Worm (Caenorhabditis elegans) whole organism, L1 larva: Measurements from ENCODE around the gene tag-10.

Source experiments
- C04F5.9 ChIP-seq: sonication (generic microtip); optimal IDR thresholded peaks from 2 replicates; lab custom pipeline; 2016; ENCODE audit warnings: missing genetic modification characterization, missing compliant biosample characterization
- C16A3.4 ChIP-seq: fragments of 150-350 bp; optimal IDR thresholded peaks from 2 replicates; lab custom pipeline; 2014; ENCODE audit warnings: missing biosample characterization, missing genetic modification characterization
- C34B4.2 ChIP-seq: sonication (generic microtip); optimal IDR thresholded peaks from 2 replicates; lab custom pipeline; 2017; ENCODE audit warnings: mild to moderate bottlenecking, missing genetic modification characterization, missing compliant biosample characterization
- F16B12.6 ChIP-seq: fragments of 150-350 bp; optimal IDR thresholded peaks from 2 replicates; lab custom pipeline; 2014; ENCODE audit warnings: missing biosample characterization, missing genetic modification characterization
- Y116A8C.19 ChIP-seq: sonication (generic microtip); optimal IDR thresholded peaks from 2 replicates; lab custom pipeline; 2016; ENCODE audit warnings: missing compliant biosample characterization, missing genetic modification characterization, borderline replicate concordance
- aha-1 ChIP-seq: fragments of 150-350 bp; optimal IDR thresholded peaks from 2 replicates; lab custom pipeline; 2014; ENCODE audit warnings: missing biosample characterization, missing genetic modification characterization
- alr-1 ChIP-seq: fragments of 200-800 bp; sonication (Bioruptor generic); optimal IDR thresholded peaks from 2 replicates; lab custom pipeline; 2018; ENCODE audit warnings: borderline replicate concordance, mild to moderate bottlenecking, missing genetic modification characterization, missing compliant biosample characterization
- blmp-1 ChIP-seq: fragments of 150-350 bp; optimal IDR thresholded peaks from 2 replicates; lab custom pipeline; 2014; ENCODE audit warnings: missing biosample characterization, missing genetic modification characterization
- ceh-63 ChIP-seq: fragments of 200-800 bp; sonication (Bioruptor generic); optimal IDR thresholded peaks from 2 replicates; lab custom pipeline; 2018; ENCODE audit warnings: mild to moderate bottlenecking, missing genetic modification characterization, missing compliant biosample characterization
- ceh-82 ChIP-seq, 3 experiments: fragments of 150-350 bp in 1 of 3; sonication (generic microtip) in 2 of 3; optimal IDR thresholded peaks; 2 replicates each; lab custom pipeline; 2014 to 2017; ENCODE audit warnings: missing biosample characterization in 3 of 3, missing genetic modification characterization in 3 of 3
- ceh-88 ChIP-seq: fragments of 200-800 bp; sonication (Bioruptor generic); IDR thresholded peaks from 2 replicates; pipeline ENCODE4 v1.3.6; 2022; ENCODE audit warnings: missing genetic modification characterization, missing compliant biosample characterization
- ceh-90 ChIP-seq: sonication (generic microtip); optimal IDR thresholded peaks from 2 replicates; lab custom pipeline; 2016; ENCODE audit warnings: missing genetic modification characterization, missing compliant biosample characterization
- ces-1 ChIP-seq: fragments of 150-350 bp; optimal IDR thresholded peaks from 2 replicates; lab custom pipeline; 2014; ENCODE audit warnings: missing biosample characterization, missing genetic modification reagents, missing genetic modification characterization
- dpl-1 ChIP-seq, 3 experiments: fragments of 150-350 bp in 2 of 3; sonication (generic microtip) in 1 of 3; optimal IDR thresholded peaks; 2 replicates each; lab custom pipeline; 2014 to 2017; ENCODE audit warnings: missing biosample characterization in 3 of 3, missing genetic modification characterization in 3 of 3, missing genetic modification reagents in 3 of 3
- dsc-1 ChIP-seq: sonication (generic microtip); optimal IDR thresholded peaks from 2 replicates; lab custom pipeline; 2016; ENCODE audit warnings: mild to moderate bottlenecking, missing genetic modification characterization, missing compliant biosample characterization
- efl-3 ChIP-seq: fragments of 200-800 bp; sonication (Bioruptor generic); optimal IDR thresholded peaks from 2 replicates; lab custom pipeline; 2018; ENCODE audit warnings: mild to moderate bottlenecking, missing genetic modification characterization, missing compliant biosample characterization
- ets-5 ChIP-seq: fragments of 200-800 bp; sonication (Bioruptor generic); IDR thresholded peaks from 2 replicates; pipeline ENCODE4 v1.3.6; 2022; ENCODE audit warnings: missing genetic modification characterization, missing compliant biosample characterization
- fkh-10 ChIP-seq: sonication (generic microtip); optimal IDR thresholded peaks from 2 replicates; lab custom pipeline; 2017; ENCODE audit warnings: missing biosample characterization, missing genetic modification reagents, missing genetic modification characterization
- fkh-8 ChIP-seq: sonication (generic microtip); optimal IDR thresholded peaks from 2 replicates; lab custom pipeline; 2016; ENCODE audit warnings: mild to moderate bottlenecking, missing genetic modification characterization, missing compliant biosample characterization
- fos-1 ChIP-seq: fragments of 150-350 bp; optimal IDR thresholded peaks from 2 replicates; lab custom pipeline; 2014; ENCODE audit warnings: missing biosample characterization, missing genetic modification characterization
- grh-1 ChIP-seq: fragments of 200-800 bp; sonication (Bioruptor generic); IDR thresholded peaks from 2 replicates; pipeline ENCODE4 v1.3.6; 2022; ENCODE audit warnings: missing genetic modification reagents, missing genetic modification characterization, missing compliant biosample characterization
- hpl-2 ChIP-seq: fragments of 150-350 bp; optimal IDR thresholded peaks from 2 replicates; lab custom pipeline; 2014; ENCODE audit warnings: missing biosample characterization, missing genetic modification reagents, missing genetic modification characterization
- isw-1 ChIP-seq: fragments of 200-800 bp; sonication (Bioruptor generic); IDR thresholded peaks from 2 replicates; pipeline ENCODE4 v1.3.6; 2022; ENCODE audit warnings: missing genetic modification characterization, missing compliant biosample characterization
- jun-1 ChIP-seq: fragments of 150-350 bp; optimal IDR thresholded peaks from 2 replicates; lab custom pipeline; 2014; ENCODE audit warnings: missing biosample characterization, missing genetic modification reagents, missing genetic modification characterization
- lin-13 ChIP-seq: fragments of 150-350 bp; optimal IDR thresholded peaks from 2 replicates; lab custom pipeline; 2014; ENCODE audit warnings: missing biosample characterization, missing genetic modification reagents, missing genetic modification characterization
- lin-15B ChIP-seq: fragments of 150-350 bp; sonication (generic microtip); optimal IDR thresholded peaks from 3 replicates; lab custom pipeline; 2014; ENCODE audit warnings: missing biosample characterization, missing genetic modification characterization
- lin-39 ChIP-seq: fragments of 150-350 bp; optimal IDR thresholded peaks from 2 replicates; lab custom pipeline; 2014; ENCODE audit warnings: missing biosample characterization, missing genetic modification reagents, missing genetic modification characterization
- lir-3 ChIP-seq: sonication (generic microtip); optimal IDR thresholded peaks from 2 replicates; lab custom pipeline; 2016; ENCODE audit warnings: mild to moderate bottlenecking, missing genetic modification characterization, moderate library complexity, missing compliant biosample characterization; ENCODE audit not compliant: poor library complexity
- lsy-2 ChIP-seq, 2 experiments: fragments of 150-350 bp; optimal IDR thresholded peaks; 2 replicates each; lab custom pipeline; 2014; ENCODE audit warnings: missing biosample characterization in 2 of 2, missing genetic modification characterization in 2 of 2
- mdl-1 ChIP-seq, 2 experiments: fragments of 150-350 bp; optimal IDR thresholded peaks; 2 replicates each; lab custom pipeline; 2014 to 2017; ENCODE audit warnings: missing biosample characterization in 2 of 2, missing genetic modification characterization in 2 of 2, inconsistent platforms in 1 of 2
- mef-2 ChIP-seq: fragments of 150-350 bp; optimal IDR thresholded peaks from 2 replicates; lab custom pipeline; 2014; ENCODE audit warnings: missing biosample characterization, missing genetic modification characterization
- mep-1 ChIP-seq: fragments of 150-350 bp; optimal IDR thresholded peaks from 2 replicates; lab custom pipeline; 2014; ENCODE audit warnings: missing biosample characterization, missing genetic modification characterization
- nhr-12 ChIP-seq: sonication (generic microtip); optimal IDR thresholded peaks from 2 replicates; lab custom pipeline; 2017; ENCODE audit warnings: missing biosample characterization, missing genetic modification characterization
- nhr-19 ChIP-seq: fragments of 200-800 bp; sonication (Bioruptor generic); conservative IDR thresholded peaks from 2 replicates; pipeline ENCODE4 v1.3.6; 2022; ENCODE audit warnings: missing genetic modification characterization, missing compliant biosample characterization
- nhr-20 ChIP-seq: sonication (generic microtip); optimal IDR thresholded peaks from 2 replicates; lab custom pipeline; 2016; ENCODE audit warnings: mild to moderate bottlenecking, missing genetic modification characterization, missing compliant biosample characterization
- nhr-28 ChIP-seq: fragments of 150-350 bp; optimal IDR thresholded peaks from 2 replicates; lab custom pipeline; 2014; ENCODE audit warnings: missing biosample characterization, missing genetic modification characterization
- nhr-71 ChIP-seq: sonication (generic microtip); optimal IDR thresholded peaks from 2 replicates; lab custom pipeline; 2016; ENCODE audit warnings: mild to moderate bottlenecking, missing genetic modification characterization, moderate library complexity, missing compliant biosample characterization
- nhr-76 ChIP-seq: sonication (generic microtip); optimal IDR thresholded peaks from 2 replicates; lab custom pipeline; 2017; ENCODE audit warnings: missing biosample characterization, missing genetic modification characterization
- nhr-84 ChIP-seq: sonication (generic microtip); optimal IDR thresholded peaks from 2 replicates; lab custom pipeline; 2017; ENCODE audit warnings: missing biosample characterization, missing genetic modification characterization
- nhr-85 ChIP-seq: sonication (generic microtip); peaks from one replicate; lab custom pipeline; 2016; ENCODE audit warnings: missing genetic modification characterization, inconsistent platforms, missing compliant biosample characterization
- pqm-1 ChIP-seq: sonication (generic microtip); optimal IDR thresholded peaks from 3 replicates; lab custom pipeline; 2017; ENCODE audit warnings: missing biosample characterization, missing genetic modification characterization
- rnt-1 ChIP-seq: sonication (generic microtip); optimal IDR thresholded peaks from 2 replicates; lab custom pipeline; 2016; ENCODE audit warnings: mild to moderate bottlenecking, missing genetic modification characterization, moderate library complexity, missing compliant biosample characterization
- skn-1 ChIP-seq: fragments of 150-350 bp; optimal IDR thresholded peaks from 2 replicates; lab custom pipeline; 2014; ENCODE audit warnings: missing biosample characterization, missing genetic modification characterization
- sox-4 ChIP-seq: sonication (generic microtip); optimal IDR thresholded peaks from 2 replicates; lab custom pipeline; 2016; ENCODE audit warnings: missing genetic modification characterization, missing compliant biosample characterization
- sptf-1 ChIP-seq: fragments of 150-350 bp; optimal IDR thresholded peaks from 2 replicates; lab custom pipeline; 2014; ENCODE audit warnings: missing biosample characterization, missing genetic modification characterization
- swsn-7 ChIP-seq: sonication (generic microtip); optimal IDR thresholded peaks from 2 replicates; lab custom pipeline; 2016; ENCODE audit warnings: missing genetic modification characterization, missing compliant biosample characterization
- tbx-2 ChIP-seq: sonication (generic microtip); optimal IDR thresholded peaks from 2 replicates; lab custom pipeline; 2016; ENCODE audit warnings: missing genetic modification characterization, missing compliant biosample characterization
- tlp-1 ChIP-seq: fragments of 150-350 bp; optimal IDR thresholded peaks from 2 replicates; lab custom pipeline; 2014; ENCODE audit warnings: missing biosample characterization, missing genetic modification characterization
- unc-86 ChIP-seq: sonication (generic microtip); optimal IDR thresholded peaks from 2 replicates; lab custom pipeline; 2016; ENCODE audit warnings: missing genetic modification characterization, missing compliant biosample characterization
- unc-98 ChIP-seq: fragments of 200-800 bp; sonication (Bioruptor generic); IDR thresholded peaks from 2 replicates; pipeline ENCODE4 v1.3.6; 2022; ENCODE audit warnings: missing genetic modification characterization, missing compliant biosample characterization
- zag-1 ChIP-seq: fragments of 150-350 bp; optimal IDR thresholded peaks from 2 replicates; lab custom pipeline; 2014; ENCODE audit warnings: missing biosample characterization, missing genetic modification characterization

The tag-10 gene

ce11 chrII:13595279-13595678, 37.1 kb upstream of the tag-10 start:
- TF ChIP-seq nhr-76 (tag; lab: Kevin White, UChicago) (no peak), nhr-19 (GFP tag; lab: Robert Waterston, UW) (no peak), blmp-1 (tag; lab: Kevin White, UChicago) (no peak), C04F5.9 (tag; lab: Kevin White, UChicago) (no peak), dpl-1 (GFP tag; optimal IDR thresholded peaks at IDR 0.05; lab: Kevin White, UChicago) (no peak), skn-1 (no peak), mep-1 (tag; lab: Kevin White, UChicago) (no peak), pqm-1 (tag; lab: Kevin White, UChicago) (no peak), sptf-1 (tag; lab: Kevin White, UChicago) (no peak), nhr-85 (tag; lab: Kevin White, UChicago) (no peak)
- TF ChIP-seq, all 84 proteins: peak for 0

- TF ChIP-seq nhr-71 (tag; lab: Kevin White, UChicago) (peak; percentile 61), fkh-10 (GFP tag; lab: Kevin White, UChicago) (no peak), efl-3 (GFP tag; lab: Kevin White, UChicago) (no peak), unc-86 (tag; lab: Kevin White, UChicago) (no peak), grh-1 (peak; percentile 48; the same call in 1 of the 2 replicates), rnt-1 (peak; percentile 36), lir-3 (tag; lab: Kevin White, UChicago) (no peak), C16A3.4 (tag; lab: Kevin White, UChicago) (peak; percentile 59), tlp-1 (tag; lab: Kevin White, UChicago) (no peak), unc-98 (GFP tag; lab: Robert Waterston, UW) (no peak), ces-1 (GFP tag; lab: Kevin White, UChicago) (no peak), ceh-63 (no peak), nhr-85 (tag; lab: Kevin White, UChicago) (peak; percentile 34), nhr-84 (tag; lab: Kevin White, UChicago) (no peak), alr-1 (tag; lab: Kevin White, UChicago) (no peak), fos-1 (tag; lab: Kevin White, UChicago) (no peak), Y116A8C.19 (tag; lab: Kevin White, UChicago) (no peak), isw-1 (GFP tag; lab: Robert Waterston, UW) (no peak; the same call in 1 of the 2 replicates), lsy-2 (tag; optimal IDR thresholded peaks at IDR 0.05; lab: Kevin White, UChicago) (peak; percentile 97 to 99), nhr-12 (tag; lab: Kevin White, UChicago) (no peak), ceh-82 (tag; optimal IDR thresholded peaks at IDR 0.05; lab: Kevin White, UChicago) (peak; percentile 20 to 42 (median 28)), sox-4 (tag; lab: Kevin White, UChicago) (no peak), zag-1 (tag; lab: Kevin White, UChicago) (no peak), lin-15B (no peak), ceh-90 (no peak), mdl-1 (tag; optimal IDR thresholded peaks at IDR 0.05; lab: Kevin White, UChicago) (peak in 1 of 2 experiments; percentile 41), swsn-7 (tag; lab: Kevin White, UChicago) (peak; percentile 48), lin-13 (GFP tag; lab: Kevin White, UChicago) (no peak), fkh-8 (peak; percentile 25), nhr-20 (tag; lab: Kevin White, UChicago) (peak; percentile 60), nhr-19 (GFP tag; lab: Robert Waterston, UW) (peak; percentile 48), mep-1 (tag; lab: Kevin White, UChicago) (peak; percentile 75), F16B12.6 (tag; lab: Kevin White, UChicago) (peak; percentile 92), dsc-1 (tag; lab: Kevin White, UChicago) (peak; percentile 33), ets-5 (GFP tag; lab: Robert Waterston, UW) (no peak), C04F5.9 (tag; lab: Kevin White, UChicago) (no peak), jun-1 (no peak), nhr-28 (tag; lab: Kevin White, UChicago) (no peak), C34B4.2 (tag; lab: Kevin White, UChicago) (no peak), ceh-88 (GFP tag; lab: Robert Waterston, UW) (no peak), hpl-2 (GFP tag; lab: Kevin White, UChicago) (no peak), lin-39 (tag; lab: Kevin White, UChicago) (no peak), aha-1 (tag; lab: Kevin White, UChicago) (no peak), mef-2 (tag; lab: Kevin White, UChicago) (no peak), tbx-2 (tag; lab: Kevin White, UChicago) (peak; percentile 45), dpl-1 (GFP tag; optimal IDR thresholded peaks at IDR 0.05; lab: Kevin White, UChicago) (peak; percentile 91 to 96 (median 93)), sptf-1 (tag; lab: Kevin White, UChicago) (no peak)
Observed at ce11 chrII:13596505-13596977, 35.8 kb upstream of the tag-10 start, which contains the start of the genes fbxc-23 and csc-1. Gene fbxc-23 (minus strand): TSS chrII:13596555. Gene csc-1 (plus strand): TSS chrII:13596955.
